Worm (Caenorhabditis elegans) whole organism, mixed stage, embryonic: Measurements from ENCODE around the gene acdh-6.

Experiments
- bed-3 ChIP-seq: fragments of 200-800 bp; sonication (Bioruptor generic); optimal IDR thresholded peaks from 3 replicates; lab custom pipeline; 2018; ENCODE audit warnings: mild to moderate bottlenecking, missing genetic modification characterization, moderate library complexity, missing compliant biosample characterization
- cnd-1 ChIP-seq: fragments of 200-800 bp; sonication (Bioruptor generic); optimal IDR thresholded peaks from 2 replicates; lab custom pipeline; 2018; ENCODE audit warnings: mild to moderate bottlenecking, missing genetic modification characterization, missing compliant biosample characterization
- lsy-2 ChIP-seq: fragments of 150-350 bp; optimal IDR thresholded peaks from 2 replicates; lab custom pipeline; 2014; ENCODE audit warnings: missing biosample characterization, missing genetic modification characterization
- mab-5 ChIP-seq: fragments of 150-350 bp; optimal IDR thresholded peaks from 2 replicates; lab custom pipeline; 2014; ENCODE audit warnings: missing biosample characterization, missing genetic modification characterization
- mep-1 ChIP-seq: fragments of 150-350 bp; optimal IDR thresholded peaks from 2 replicates; lab custom pipeline; 2017; ENCODE audit warnings: missing biosample characterization, missing genetic modification reagents, missing genetic modification characterization, inconsistent platforms
- nhr-237 ChIP-seq: fragments of 150-350 bp; optimal IDR thresholded peaks from 2 replicates; lab custom pipeline; 2014; ENCODE audit warnings: missing biosample characterization, missing genetic modification characterization
- snpc-4 ChIP-seq: fragments of 150-350 bp; optimal IDR thresholded peaks from 2 replicates; lab custom pipeline; 2014; ENCODE audit warnings: missing biosample characterization, missing genetic modification characterization
- sptf-1 ChIP-seq: sonication (generic microtip); optimal IDR thresholded peaks from 2 replicates; lab custom pipeline; 2017; ENCODE audit warnings: mild to moderate bottlenecking, missing genetic modification characterization, moderate library complexity, missing compliant biosample characterization

DNA sequence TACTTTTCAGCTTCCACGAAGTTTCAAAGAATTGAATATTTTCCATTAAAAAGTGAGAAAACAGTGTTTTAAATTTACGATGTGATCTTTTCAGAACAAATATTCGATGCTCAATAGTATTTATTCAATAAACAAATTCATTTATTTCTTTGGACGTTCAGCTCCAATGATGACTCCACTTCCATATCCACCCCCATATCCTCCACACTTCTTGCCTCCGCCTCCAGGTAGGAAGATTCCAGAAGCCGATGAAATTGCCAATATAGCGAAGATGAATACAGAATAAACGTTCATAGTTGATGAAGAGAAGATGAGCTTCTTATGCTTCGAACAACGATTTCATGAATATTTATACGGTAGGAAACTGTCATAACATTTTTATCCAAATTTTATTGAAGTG is 28.3 kb downstream of the acdh-6 start, which contains the start of gene fip-3:
- TF ChIP-seq snpc-4 (tag; lab: Kevin White, UChicago) (no peak), lsy-2 (tag; lab: Kevin White, UChicago) (no peak), sptf-1 (no peak), mep-1 (tag; lab: Kevin White, UChicago) (no peak), mab-5 (no peak), bed-3 (GFP tag; lab: Kevin White, UChicago) (no peak), nhr-237 (no peak), cnd-1 (no peak)
